Fruit fly (Drosophila melanogaster): ENCODE data around the gene CG11586.
A peak's percentile ranks its signal among the peaks of the same experiment; 100 is the strongest.

CG11586 gene

DNA sequence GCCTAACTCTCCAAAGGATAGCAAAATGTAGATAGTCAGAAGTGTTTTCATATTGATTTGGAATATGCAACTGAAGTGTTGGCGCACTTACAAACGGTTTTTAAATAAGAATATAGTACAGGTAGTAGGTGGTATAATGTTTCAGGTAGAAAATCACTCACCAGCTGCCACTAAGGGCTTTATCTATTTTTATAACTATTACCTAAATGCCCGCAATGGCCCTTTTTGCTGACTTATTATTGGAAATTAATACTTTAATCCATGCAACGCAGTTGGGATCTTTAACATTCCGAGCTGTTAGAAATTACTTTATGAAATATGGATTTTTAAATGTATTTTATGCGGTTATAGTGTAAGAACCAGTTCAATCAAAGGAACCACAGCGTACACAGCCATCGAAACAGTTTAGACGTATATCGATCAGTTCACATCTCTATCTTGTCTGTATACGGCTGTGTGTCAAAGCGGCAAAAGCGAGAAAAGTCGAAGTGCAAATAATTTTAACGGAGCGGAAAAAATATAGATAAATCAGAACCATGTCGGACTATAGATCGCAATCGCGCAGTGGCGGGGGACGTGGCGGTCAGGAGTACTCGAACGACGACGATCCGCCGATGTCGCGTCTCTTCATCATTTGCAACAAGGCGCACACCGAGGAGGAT lies 21.3 kb upstream of the CG11586 start, which contains the start of the genes srw and CG1316 (continued):
- TF ChIP-seq pfk (GFP tag; optimal IDR thresholded peaks at IDR 0.05) (no peak), mam (GFP tag; optimal IDR thresholded peaks at IDR 0.05) (no peak), CG42726 (GFP tag; IDR thresholded peaks at IDR 0.05; ENCODE audit: partially characterized antibody) (no peak), slp2 (GFP tag; optimal IDR thresholded peaks at IDR 0.05) (no peak), CG7372 (GFP tag; IDR thresholded peaks at IDR 0.05) (no peak), CG8281 (tag; optimal IDR thresholded peaks at IDR 0.05) (no peak), cg (GFP tag; optimal IDR thresholded peaks at IDR 0.05) (no peak), CG7786 (GFP tag; optimal IDR thresholded peaks at IDR 0.05) (no peak), CG6854 (GFP tag; optimal IDR thresholded peaks at IDR 0.05) (no peak), Drgx (GFP tag; IDR thresholded peaks at IDR 0.05) (no peak), cad (GFP tag; optimal IDR thresholded peaks at IDR 0.05) (no peak), Lpt (GFP tag; optimal IDR thresholded peaks at IDR 0.05) (no peak), gcm (GFP tag; optimal IDR thresholded peaks at IDR 0.05) (no peak), CG33213 (GFP tag; optimal IDR thresholded peaks at IDR 0.05) (no peak), Bgb (GFP tag; IDR thresholded peaks at IDR 0.05; ENCODE audit: partially characterized antibody) (peak; percentile 52), en (GFP tag; optimal IDR thresholded peaks at IDR 0.05) (no peak), Dad (GFP tag; optimal IDR thresholded peaks at IDR 0.05) (no peak), dysf (GFP tag; IDR thresholded peaks at IDR 0.05) (no peak), Hmx (GFP tag; optimal IDR thresholded peaks at IDR 0.05) (no peak), Oaz (GFP tag; IDR thresholded peaks at IDR 0.05) (no peak), grau (tag; optimal IDR thresholded peaks at IDR 0.05) (no peak), CG10321 (GFP tag; IDR thresholded peaks at IDR 0.05) (no peak), CG16813 (GFP tag; IDR thresholded peaks at IDR 0.05; ENCODE audit: partially characterized antibody) (no peak), CG3407 (GFP tag; optimal IDR thresholded peaks at IDR 0.05) (no peak), Ets97D (GFP tag; optimal IDR thresholded peaks at IDR 0.05) (no peak), dati (GFP tag; IDR thresholded peaks at IDR 0.05) (no peak), CG14710 (tag; optimal IDR thresholded peaks at IDR 0.05) (peak; percentile 20), ranshi (GFP tag; IDR thresholded peaks at IDR 0.05) (no peak), her (GFP tag; optimal IDR thresholded peaks at IDR 0.05) (no peak), Blimp-1 (GFP tag; optimal IDR thresholded peaks at IDR 0.05) (no peak), E2f1 (GFP tag; IDR thresholded peaks at IDR 0.05) (no peak), CG12219 (GFP tag; optimal IDR thresholded peaks at IDR 0.05) (no peak), dan (GFP tag; IDR thresholded peaks at IDR 0.05) (no peak), Vsx1 (GFP tag; optimal IDR thresholded peaks at IDR 0.05) (no peak), Atf3 (GFP tag; optimal IDR thresholded peaks at IDR 0.05) (no peak), ara (GFP tag; IDR thresholded peaks at IDR 0.05) (no peak), CG8388 (GFP tag; optimal IDR thresholded peaks at IDR 0.05) (no peak), Ptx1 (GFP tag; IDR thresholded peaks at IDR 0.05) (no peak), D19A (tag; optimal IDR thresholded peaks at IDR 0.05) (no peak), Poxn (GFP tag; IDR thresholded peaks at IDR 0.05) (no peak), Hr39 (optimal IDR thresholded peaks at IDR 0.05) (no peak), CG4730 (GFP tag; IDR thresholded peaks at IDR 0.05) (no peak), toy (GFP tag; IDR thresholded peaks at IDR 0.05) (no peak), CG2199 (GFP tag; IDR thresholded peaks at IDR 0.05) (no peak), kah (GFP tag; optimal IDR thresholded peaks at IDR 0.05) (no peak), CG5953 (GFP tag; IDR thresholded peaks at IDR 0.05) (no peak), CG12299 (tag; optimal IDR thresholded peaks at IDR 0.05) (no peak), dmrt99B (tag; optimal IDR thresholded peaks at IDR 0.05) (no peak), CG6272 (GFP tag; IDR thresholded peaks at IDR 0.05) (no peak), CG10959 (GFP tag; IDR thresholded peaks at IDR 0.05) (no peak), rib (GFP tag; IDR thresholded peaks at IDR 0.05) (no peak), CG7963 (GFP tag; IDR thresholded peaks at IDR 0.05; ENCODE audit: partially characterized antibody) (no peak)

All from whole organism, embryonic.